Worm (Caenorhabditis elegans): ENCODE measurements around the gene T26E4.9.

The T26E4.9 gene

DNA sequence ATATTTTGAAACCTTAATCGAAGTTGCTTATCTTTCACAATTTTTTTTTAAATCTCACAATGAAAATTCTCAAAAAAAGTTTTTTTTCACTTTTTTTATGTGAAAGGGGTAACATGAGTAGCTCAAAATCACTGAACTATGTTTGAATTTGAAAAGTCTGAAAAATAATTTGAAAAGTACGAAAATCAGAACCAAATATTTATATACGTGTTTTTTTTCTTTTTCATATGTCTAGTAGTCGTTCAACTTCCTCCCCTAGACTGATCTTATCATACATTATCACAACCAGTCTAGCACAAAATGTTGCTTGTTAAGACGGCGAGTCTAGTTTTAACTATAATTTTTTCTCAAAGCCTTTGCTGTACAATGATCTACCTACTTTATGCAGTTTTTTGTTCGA is 18.9 kb upstream of the T26E4.9 start, which contains the start of gene srbc-49:
srbc-49 (plus strand) TSS at position 301 of the 400 bp plus-strand sequence.
- TF ChIP-seq ZK546.5 (tag; optimal IDR thresholded peaks at IDR 0.05): no peak
- TF ChIP-seq aly-2 (tag; optimal IDR thresholded peaks at IDR 0.05): no peak
- no peak for TF ChIP-seq elt-2 (tag; optimal IDR thresholded peaks at IDR 0.05)
- no peak for TF ChIP-seq ceh-28 (tag; optimal IDR thresholded peaks at IDR 0.05)
- no peak for TF ChIP-seq nhr-28 (tag; optimal IDR thresholded peaks at IDR 0.05)
- no peak for TF ChIP-seq ama-1 (optimal IDR thresholded peaks at IDR 0.05)
- TF ChIP-seq nhr-76 (tag; optimal IDR thresholded peaks at IDR 0.05): no peak
- no peak for TF ChIP-seq sea-2 (GFP tag; optimal IDR thresholded peaks at IDR 0.05)
- TF ChIP-seq unc-39 (tag; optimal IDR thresholded peaks at IDR 0.05): no peak
- no peak for TF ChIP-seq egl-27 (tag; optimal IDR thresholded peaks at IDR 0.05)
- TF ChIP-seq elt-3 (tag; optimal IDR thresholded peaks at IDR 0.05): no peak
- no peak for TF ChIP-seq pqm-1 (tag; optimal IDR thresholded peaks at IDR 0.05)
- TF ChIP-seq egl-5 (tag; optimal IDR thresholded peaks at IDR 0.05): no peak
- TF ChIP-seq nhr-11 (tag; optimal IDR thresholded peaks at IDR 0.05): no peak
- no peak for TF ChIP-seq elt-1 (tag; optimal IDR thresholded peaks at IDR 0.05)
- TF ChIP-seq nhr-43 (tag; optimal IDR thresholded peaks at IDR 0.05; ENCODE audit: poor library complexity, severe bottlenecking): no peak
- no peak for TF ChIP-seq nfya-1 (tag; optimal IDR thresholded peaks at IDR 0.05; ENCODE audit: insufficient read depth)
- no peak for TF ChIP-seq lin-39 (tag; optimal IDR thresholded peaks at IDR 0.05)
- no peak for TF ChIP-seq skn-1 (tag; optimal IDR thresholded peaks at IDR 0.05)

DNA sequence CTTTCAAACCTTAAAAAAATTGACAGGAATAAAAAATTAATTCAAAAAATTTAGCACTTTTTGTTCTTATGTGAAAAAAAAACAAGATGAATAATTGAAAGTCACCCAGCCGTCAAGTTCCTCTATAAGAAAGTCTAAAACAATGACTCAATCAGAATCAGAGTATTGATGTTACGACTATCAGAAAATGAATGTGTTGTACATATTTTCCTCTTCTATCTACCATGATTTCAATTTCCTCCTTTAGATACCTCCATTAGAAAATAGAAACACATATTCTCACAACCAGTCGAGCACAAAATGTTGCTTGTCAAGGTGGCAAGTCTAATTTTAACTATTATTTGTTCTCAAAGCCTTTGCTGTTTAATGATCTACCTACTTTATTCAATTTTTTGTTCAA is 17.5 kb upstream of the T26E4.9 start, which contains the start of gene srbc-48:
srbc-48 (plus strand) TSS at position 301 of the 400 bp plus-strand sequence.
- TF ChIP-seq tbx-2 (tag; optimal IDR thresholded peaks at IDR 0.05): no peak
- no peak for TF ChIP-seq nhr-77 (tag; optimal IDR thresholded peaks at IDR 0.05)
- no peak for TF ChIP-seq zag-1 (tag; optimal IDR thresholded peaks at IDR 0.05)
- TF ChIP-seq snpc-4 (tag; optimal IDR thresholded peaks at IDR 0.05): no peak
- TF ChIP-seq skn-1 (tag; optimal IDR thresholded peaks at IDR 0.05): no peak
- no peak for TF ChIP-seq nhr-25 (tag; optimal IDR thresholded peaks at IDR 0.05)
- TF ChIP-seq ztf-11 (tag; optimal IDR thresholded peaks at IDR 0.05): no peak
- no peak for TF ChIP-seq ama-1 (optimal IDR thresholded peaks at IDR 0.05)
- TF ChIP-seq R02D3.7 (tag; optimal IDR thresholded peaks at IDR 0.05): no peak
- TF ChIP-seq jun-1 (tag; optimal IDR thresholded peaks at IDR 0.05): no peak
- no peak for TF ChIP-seq daf-12 (tag; optimal IDR thresholded peaks at IDR 0.05)
- TF ChIP-seq ceh-82 (tag; optimal IDR thresholded peaks at IDR 0.05): no peak
- TF ChIP-seq egl-27 (tag; optimal IDR thresholded peaks at IDR 0.05): no peak
- TF ChIP-seq pha-4 (tag; optimal IDR thresholded peaks at IDR 0.05): no peak

DNA sequence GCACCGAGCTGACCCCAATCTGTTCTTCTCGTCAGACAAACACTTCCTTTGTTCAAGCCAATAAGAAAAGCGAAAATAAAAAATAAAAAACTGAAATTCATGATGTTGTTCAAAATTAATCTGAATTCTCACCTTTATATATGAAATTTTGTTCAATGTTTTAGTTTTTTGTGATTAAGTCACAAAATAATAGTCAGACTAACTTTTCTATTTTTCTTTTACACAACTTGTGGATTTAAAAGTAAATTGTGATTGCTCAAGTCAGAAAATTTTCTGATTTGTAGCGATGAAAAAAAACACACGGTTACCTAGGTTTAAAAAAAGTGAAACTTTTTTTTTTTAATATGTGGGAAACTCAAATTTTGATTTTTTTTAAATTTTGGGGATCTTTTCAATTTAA is 15.2 kb upstream of the T26E4.9 start, which contains the start of gene abf-3:
abf-3 (minus strand) TSS at position 101 of the 400 bp plus-strand sequence.
- TF ChIP-seq fkh-10 (GFP tag; optimal IDR thresholded peaks at IDR 0.05): no peak
- no peak for TF ChIP-seq sea-2 (GFP tag; optimal IDR thresholded peaks at IDR 0.05)
- TF ChIP-seq ceh-82 (tag; optimal IDR thresholded peaks at IDR 0.05): no peak
- TF ChIP-seq hmg-11 (tag; optimal IDR thresholded peaks at IDR 0.05): no peak
- no peak for TF ChIP-seq tbx-2 (tag; optimal IDR thresholded peaks at IDR 0.05)
- TF ChIP-seq elt-1 (tag; optimal IDR thresholded peaks at IDR 0.05): no peak
- TF ChIP-seq eor-1 (tag; optimal IDR thresholded peaks at IDR 0.05): no peak
- TF ChIP-seq pqm-1 (tag; optimal IDR thresholded peaks at IDR 0.05): no peak
- TF ChIP-seq ceh-16 (tag; optimal IDR thresholded peaks at IDR 0.05): no peak
- no peak for TF ChIP-seq elt-2 (tag; optimal IDR thresholded peaks at IDR 0.05)

DNA sequence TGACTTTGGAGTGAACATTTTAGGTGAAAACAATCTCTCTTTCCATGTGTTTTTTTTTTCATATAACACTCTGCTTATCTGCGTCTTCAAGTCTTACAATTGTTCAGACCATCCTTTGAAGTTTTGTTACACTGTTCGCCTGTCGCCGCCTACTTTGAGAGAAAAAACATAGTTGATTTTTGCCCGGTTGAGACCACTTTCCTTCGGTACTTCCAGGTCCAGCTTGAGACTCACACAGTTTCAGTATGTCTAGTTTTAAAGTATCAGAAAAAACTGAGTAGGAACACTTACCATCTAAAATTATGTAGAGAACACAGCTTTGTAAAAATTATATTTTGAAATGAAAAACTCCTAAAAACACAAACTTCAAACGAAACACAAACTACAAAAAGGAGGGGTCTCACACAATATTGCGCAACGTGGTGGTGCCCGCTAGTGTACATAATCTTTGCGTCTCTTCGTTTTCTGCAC is 13.5 kb upstream of the T26E4.9 start, which contains the start of the genes fbxa-69 and F54B8.4:
fbxa-69 (minus strand) TSS at position 10 of the 471 bp plus-strand sequence.
F54B8.4 (plus strand) TSS at position 421 of the 471 bp plus-strand sequence.
- no peak for TF ChIP-seq fkh-2 (tag; optimal IDR thresholded peaks at IDR 0.05)
- no peak for TF ChIP-seq snpc-4 (tag; optimal IDR thresholded peaks at IDR 0.05)
- TF ChIP-seq nhr-76 (tag; optimal IDR thresholded peaks at IDR 0.05): no peak
- TF ChIP-seq elt-1 (tag; optimal IDR thresholded peaks at IDR 0.05): no peak
- no peak for TF ChIP-seq ceh-28 (tag; optimal IDR thresholded peaks at IDR 0.05)
- no peak for TF ChIP-seq nhr-23 (tag; optimal IDR thresholded peaks at IDR 0.05)
- no peak for TF ChIP-seq egl-5 (tag; optimal IDR thresholded peaks at IDR 0.05)
- TF ChIP-seq unc-62 (GFP tag; optimal IDR thresholded peaks at IDR 0.05): no peak
- TF ChIP-seq ceh-9 (tag; optimal IDR thresholded peaks at IDR 0.05): no peak

All from whole organism, L3 larva.